Worm (Caenorhabditis elegans): ENCODE data around the gene unc-26.
A peak's percentile ranks its signal among the peaks of the same experiment; 100 is the strongest.

unc-26 gene

ce11 chrIV:13253841-13254240 is 18.5 kb downstream of the unc-26 start, which contains the start of gene ttr-45:
Gene ttr-45 (plus strand): TSS chrIV:13254225.
- no peak for TF ChIP-seq fkh-10 (GFP tag; optimal IDR thresholded peaks at IDR 0.05)
- no peak for TF ChIP-seq nhr-23 (tag; optimal IDR thresholded peaks at IDR 0.05)
- TF ChIP-seq ceh-9 (tag; optimal IDR thresholded peaks at IDR 0.05) = no peak
- TF ChIP-seq aly-2 (tag; optimal IDR thresholded peaks at IDR 0.05) = no peak
- TF ChIP-seq pha-4 (tag; optimal IDR thresholded peaks at IDR 0.05) = peak; percentile 52
- no peak for TF ChIP-seq unc-62 (GFP tag; optimal IDR thresholded peaks at IDR 0.05)
- TF ChIP-seq nhr-76 (tag; optimal IDR thresholded peaks at IDR 0.05) = no peak
- TF ChIP-seq elt-2 (tag; optimal IDR thresholded peaks at IDR 0.05) = peak; percentile 98
- no peak for TF ChIP-seq nhr-11 (tag; optimal IDR thresholded peaks at IDR 0.05)
- TF ChIP-seq nfya-1 (tag; optimal IDR thresholded peaks at IDR 0.05; ENCODE audit: insufficient read depth) = peak; percentile 24
- TF ChIP-seq pqm-1 (tag; optimal IDR thresholded peaks at IDR 0.05) = peak; percentile 92
- peak; percentile 61 for TF ChIP-seq jun-1 (tag; optimal IDR thresholded peaks at IDR 0.05)
- TF ChIP-seq sea-2 (GFP tag; optimal IDR thresholded peaks at IDR 0.05) = no peak
- peak; percentile 5 for TF ChIP-seq lin-39 (tag; optimal IDR thresholded peaks at IDR 0.05)
- TF ChIP-seq nhr-237 (tag; optimal IDR thresholded peaks at IDR 0.05) = no peak
- no peak for TF ChIP-seq lsy-12 (tag; optimal IDR thresholded peaks at IDR 0.05)
- no peak for TF ChIP-seq ama-1 (optimal IDR thresholded peaks at IDR 0.05)
- no peak for TF ChIP-seq R02D3.7 (tag; optimal IDR thresholded peaks at IDR 0.05)
- TF ChIP-seq fkh-2 (tag; optimal IDR thresholded peaks at IDR 0.05) = no peak
- TF ChIP-seq daf-12 (tag; optimal IDR thresholded peaks at IDR 0.05) = no peak
- no peak for TF ChIP-seq nhr-28 (tag; optimal IDR thresholded peaks at IDR 0.05)
- no peak for TF ChIP-seq snpc-4 (tag; optimal IDR thresholded peaks at IDR 0.05)
- no peak for TF ChIP-seq nhr-67 (tag; optimal IDR thresholded peaks at IDR 0.05)
- no peak for TF ChIP-seq nhr-25 (tag; optimal IDR thresholded peaks at IDR 0.05)
- TF ChIP-seq egl-5 (tag; optimal IDR thresholded peaks at IDR 0.05) = peak; percentile 73

ce11 chrIV:13252211-13252610 is 20.1 kb downstream of the unc-26 start, which contains the start of gene ttr-51:
Gene ttr-51 (minus strand): TSS chrIV:13252311.
- peak; percentile 41 for TF ChIP-seq elt-2 (tag; optimal IDR thresholded peaks at IDR 0.05)
- TF ChIP-seq nhr-28 (tag; optimal IDR thresholded peaks at IDR 0.05) = no peak
- no peak for TF ChIP-seq nhr-77 (tag; optimal IDR thresholded peaks at IDR 0.05)
- no peak for TF ChIP-seq ama-1 (optimal IDR thresholded peaks at IDR 0.05)
- no peak for TF ChIP-seq snpc-4 (tag; optimal IDR thresholded peaks at IDR 0.05)
- peak; percentile 57 for TF ChIP-seq pqm-1 (tag; optimal IDR thresholded peaks at IDR 0.05)
- TF ChIP-seq unc-62 (GFP tag; optimal IDR thresholded peaks at IDR 0.05) = no peak

- no peak for TF ChIP-seq R02D3.7 (tag; optimal IDR thresholded peaks at IDR 0.05)
- TF ChIP-seq nhr-237 (tag; optimal IDR thresholded peaks at IDR 0.05) = no peak
- peak; percentile 33 for TF ChIP-seq ama-1 (optimal IDR thresholded peaks at IDR 0.05)
- no peak for TF ChIP-seq nhr-67 (tag; optimal IDR thresholded peaks at IDR 0.05)
Observed at ce11 chrIV:13250243-13250642, 22.1 kb downstream of the unc-26 start.

ce11 chrIV:13247780-13248179 is 24.5 kb downstream of the unc-26 start:
- TF ChIP-seq ama-1 (optimal IDR thresholded peaks at IDR 0.05) (no peak), ztf-4 (tag; optimal IDR thresholded peaks at IDR 0.05) (no peak), unc-62 (GFP tag; optimal IDR thresholded peaks at IDR 0.05) (no peak), snpc-4 (tag; optimal IDR thresholded peaks at IDR 0.05) (no peak), mdl-1 (tag; optimal IDR thresholded peaks at IDR 0.05) (no peak), lin-39 (tag; optimal IDR thresholded peaks at IDR 0.05) (no peak), daf-12 (tag; optimal IDR thresholded peaks at IDR 0.05) (no peak), nhr-23 (tag; optimal IDR thresholded peaks at IDR 0.05) (no peak), zag-1 (tag; optimal IDR thresholded peaks at IDR 0.05) (no peak), pqm-1 (tag; optimal IDR thresholded peaks at IDR 0.05) (no peak), fkh-10 (GFP tag; optimal IDR thresholded peaks at IDR 0.05) (no peak), nhr-11 (tag; optimal IDR thresholded peaks at IDR 0.05) (no peak), pha-4 (tag; optimal IDR thresholded peaks at IDR 0.05) (no peak), sea-2 (GFP tag; optimal IDR thresholded peaks at IDR 0.05) (no peak), elt-3 (tag; optimal IDR thresholded peaks at IDR 0.05) (no peak)

- TF ChIP-seq ceh-28 (tag; optimal IDR thresholded peaks at IDR 0.05) (no peak), ZK546.5 (tag; optimal IDR thresholded peaks at IDR 0.05) (no peak), pha-4 (tag; optimal IDR thresholded peaks at IDR 0.05) (no peak), nhr-237 (tag; optimal IDR thresholded peaks at IDR 0.05) (no peak), fos-1 (tag; optimal IDR thresholded peaks at IDR 0.05) (no peak), elt-3 (tag; optimal IDR thresholded peaks at IDR 0.05) (no peak), egl-27 (tag; optimal IDR thresholded peaks at IDR 0.05) (no peak), fkh-10 (GFP tag; optimal IDR thresholded peaks at IDR 0.05) (no peak), nfya-1 (tag; optimal IDR thresholded peaks at IDR 0.05; ENCODE audit: insufficient read depth) (no peak), skn-1 (tag; optimal IDR thresholded peaks at IDR 0.05) (no peak)
Observed at ce11 chrIV:13246961-13247360, 25.4 kb downstream of the unc-26 start, which contains the start of gene JC8.7. Gene JC8.7 (plus strand): TSS chrIV:13247261.

All from whole organism, L3 larva.